Worm (Caenorhabditis elegans): Measurements from ENCODE around the gene C50D2.2.
A peak's percentile ranks its signal among the peaks of the same experiment; 100 is the strongest.

The C50D2.2 gene

DNA sequence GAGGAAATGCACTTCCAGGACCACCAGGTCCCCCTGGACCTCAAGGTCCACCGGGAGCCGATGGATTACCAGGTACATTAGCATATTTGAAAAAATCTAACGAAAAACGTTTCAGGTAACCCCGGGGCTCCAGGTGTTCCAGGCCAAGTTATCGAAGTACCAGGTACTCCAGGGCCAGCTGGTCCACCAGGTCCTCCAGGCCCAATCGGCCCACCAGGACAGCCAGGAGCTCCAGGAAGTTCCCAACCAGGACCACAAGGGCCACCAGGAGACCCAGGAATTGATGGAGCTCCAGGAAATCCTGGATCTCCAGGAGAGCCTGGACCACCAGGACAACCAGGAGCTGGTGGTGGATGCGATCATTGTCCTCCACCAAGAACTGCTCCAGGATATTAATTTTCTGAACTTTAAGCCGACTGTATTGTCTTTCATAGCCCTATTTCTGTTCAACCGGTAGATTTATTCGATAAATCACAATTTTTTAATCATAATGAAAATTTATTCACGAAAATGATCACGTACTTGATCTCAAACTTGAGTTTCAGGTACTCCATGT lies 3.6 kb upstream of the C50D2.2 start:
- TF ChIP-seq lin-15B (tag; optimal IDR thresholded peaks at IDR 0.05) (no peak), nhr-77 (tag; optimal IDR thresholded peaks at IDR 0.05) (no peak), unc-62 (GFP tag; optimal IDR thresholded peaks at IDR 0.05) (no peak), fkh-2 (tag; optimal IDR thresholded peaks at IDR 0.05) (no peak), nhr-11 (tag; optimal IDR thresholded peaks at IDR 0.05) (no peak), lsy-12 (tag; optimal IDR thresholded peaks at IDR 0.05) (no peak), nhr-67 (tag; optimal IDR thresholded peaks at IDR 0.05) (no peak)

- TF ChIP-seq nfya-1 (tag; optimal IDR thresholded peaks at IDR 0.05; ENCODE audit: insufficient read depth), result no peak
Measured at ce11 chrII:105889-106288, 3.1 kb upstream of the C50D2.2 start, which contains the start of gene txt-1. TSS of gene txt-1 (plus strand) at chrII:106189.

DNA sequence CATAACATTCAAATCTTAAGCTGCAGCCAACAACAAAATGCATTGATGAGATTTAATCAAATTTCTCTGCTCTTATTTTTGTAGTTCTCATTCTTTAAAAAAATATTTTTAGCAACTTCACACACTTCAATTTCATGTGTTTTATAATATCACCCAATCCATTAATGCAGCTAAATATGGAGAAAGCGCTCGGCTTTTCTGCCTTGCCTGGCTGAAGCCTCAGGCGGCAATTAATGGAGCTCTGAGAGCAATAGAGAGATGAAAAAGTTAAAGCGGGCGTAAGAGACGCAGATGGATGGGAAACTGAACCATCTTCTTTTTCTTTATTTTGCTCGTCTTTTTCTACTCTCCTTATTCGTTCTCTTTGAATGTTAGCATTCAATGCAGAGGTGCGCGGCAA lies 1.3 kb upstream of the C50D2.2 start:
- TF ChIP-seq lin-39 (tag; optimal IDR thresholded peaks at IDR 0.05) (no peak), hmg-11 (tag; optimal IDR thresholded peaks at IDR 0.05) (no peak), ceh-28 (tag; optimal IDR thresholded peaks at IDR 0.05) (no peak), lin-15B (tag; optimal IDR thresholded peaks at IDR 0.05) (no peak), unc-62 (GFP tag; optimal IDR thresholded peaks at IDR 0.05) (no peak), mml-1 (tag; optimal IDR thresholded peaks at IDR 0.05) (no peak), nhr-237 (tag; optimal IDR thresholded peaks at IDR 0.05) (no peak), sea-2 (GFP tag; optimal IDR thresholded peaks at IDR 0.05) (no peak), jun-1 (tag; optimal IDR thresholded peaks at IDR 0.05) (no peak), egl-5 (tag; optimal IDR thresholded peaks at IDR 0.05) (no peak), ZK546.5 (tag; optimal IDR thresholded peaks at IDR 0.05) (no peak), nhr-23 (tag; optimal IDR thresholded peaks at IDR 0.05) (no peak), elt-3 (tag; optimal IDR thresholded peaks at IDR 0.05) (no peak), ztf-11 (tag; optimal IDR thresholded peaks at IDR 0.05) (no peak), daf-12 (tag; optimal IDR thresholded peaks at IDR 0.05) (no peak)

DNA sequence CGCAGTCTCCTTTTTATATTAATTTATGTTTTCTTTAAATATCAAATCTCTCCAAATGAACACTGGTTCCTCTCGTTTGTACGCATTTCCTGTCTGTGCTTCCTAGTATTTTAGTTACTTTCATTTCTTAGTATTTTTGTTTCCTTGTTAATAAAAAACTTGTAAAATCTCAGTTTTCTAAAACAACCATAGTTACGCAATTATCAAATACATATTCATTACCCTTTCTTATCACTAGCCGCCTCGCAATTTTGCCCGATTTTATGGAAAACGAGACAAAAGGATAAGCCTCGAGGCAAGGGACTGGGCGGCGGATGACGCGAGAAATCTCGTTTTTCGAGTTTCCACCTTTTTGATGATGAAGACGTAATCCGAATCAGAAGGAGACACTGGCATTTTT lies 2.3 kb downstream of the C50D2.2 start, which contains the start of gene C50D2.1:
Gene C50D2.1 (plus strand): TSS at position 301 of the 400 bp plus-strand sequence.
- no peak for TF ChIP-seq egl-27 (tag; optimal IDR thresholded peaks at IDR 0.05)
- no peak for TF ChIP-seq zag-1 (tag; optimal IDR thresholded peaks at IDR 0.05)
- no peak for TF ChIP-seq eor-1 (tag; optimal IDR thresholded peaks at IDR 0.05)
- no peak for TF ChIP-seq tbx-2 (tag; optimal IDR thresholded peaks at IDR 0.05)
- TF ChIP-seq ZK546.5 (tag; optimal IDR thresholded peaks at IDR 0.05), result no peak
- TF ChIP-seq nhr-25 (tag; optimal IDR thresholded peaks at IDR 0.05), result no peak
- no peak for TF ChIP-seq nhr-11 (tag; optimal IDR thresholded peaks at IDR 0.05)
- TF ChIP-seq daf-12 (tag; optimal IDR thresholded peaks at IDR 0.05), result no peak
- no peak for TF ChIP-seq mdl-1 (tag; optimal IDR thresholded peaks at IDR 0.05)
- no peak for TF ChIP-seq pha-4 (tag; optimal IDR thresholded peaks at IDR 0.05)
- no peak for TF ChIP-seq fkh-10 (GFP tag; optimal IDR thresholded peaks at IDR 0.05)

DNA sequence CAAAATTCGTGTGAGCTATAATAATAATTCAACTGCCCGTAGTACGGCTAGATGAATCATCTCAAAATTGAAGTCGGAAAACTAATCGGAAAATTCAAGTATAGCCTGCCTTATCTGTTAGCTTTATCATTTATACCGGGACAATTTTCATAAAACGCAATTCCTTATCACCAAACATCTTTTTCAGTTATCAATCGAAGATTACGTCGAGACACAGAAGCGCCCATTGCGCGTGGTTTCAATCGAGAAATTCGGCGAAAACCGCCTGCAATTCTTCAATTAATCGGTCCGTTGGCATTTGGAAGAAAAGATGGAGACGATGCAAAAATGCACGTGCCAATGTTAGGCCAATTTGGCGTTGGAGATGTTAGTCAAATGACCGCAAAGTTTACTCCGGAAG lies 3.3 kb downstream of the C50D2.2 start:
- TF ChIP-seq nfya-1 (tag; optimal IDR thresholded peaks at IDR 0.05; ENCODE audit: insufficient read depth) (no peak), elt-2 (tag; optimal IDR thresholded peaks at IDR 0.05) (peak; percentile 15), zag-1 (tag; optimal IDR thresholded peaks at IDR 0.05) (no peak), egl-27 (tag; optimal IDR thresholded peaks at IDR 0.05) (no peak), hmg-11 (tag; optimal IDR thresholded peaks at IDR 0.05) (no peak), nhr-25 (tag; optimal IDR thresholded peaks at IDR 0.05) (peak; percentile 22), lin-15B (tag; optimal IDR thresholded peaks at IDR 0.05) (no peak)

DNA sequence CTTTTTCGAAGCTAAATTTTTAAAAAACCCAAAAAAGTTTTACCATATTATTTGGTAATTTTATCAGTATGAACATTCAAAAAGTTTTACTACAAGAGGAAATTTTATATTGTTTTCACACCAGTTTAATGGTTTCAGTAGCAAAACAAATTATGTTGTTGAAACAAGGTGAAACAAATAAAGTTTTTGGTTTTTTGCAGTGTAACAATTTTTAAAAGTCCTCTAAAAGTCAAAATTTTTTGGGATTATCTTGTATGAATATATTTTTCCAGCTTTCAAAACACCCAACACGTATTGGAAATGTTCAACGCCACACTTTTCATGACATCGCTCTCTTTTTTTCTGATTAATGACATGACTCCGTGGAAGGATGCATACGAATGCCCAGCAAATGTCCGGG lies 8.0 kb downstream of the C50D2.2 start, which contains the start of gene srt-54:
Gene srt-54 (plus strand): TSS at position 301 of the 400 bp plus-strand sequence.
- TF ChIP-seq unc-62 (GFP tag; optimal IDR thresholded peaks at IDR 0.05), result no peak
- TF ChIP-seq ceh-28 (tag; optimal IDR thresholded peaks at IDR 0.05), result no peak
- TF ChIP-seq lin-39 (tag; optimal IDR thresholded peaks at IDR 0.05), result no peak
- no peak for TF ChIP-seq nfya-1 (tag; optimal IDR thresholded peaks at IDR 0.05; ENCODE audit: insufficient read depth)
- no peak for TF ChIP-seq snpc-4 (tag; optimal IDR thresholded peaks at IDR 0.05)
- no peak for TF ChIP-seq R02D3.7 (tag; optimal IDR thresholded peaks at IDR 0.05)
- no peak for TF ChIP-seq mdl-1 (tag; optimal IDR thresholded peaks at IDR 0.05)
- TF ChIP-seq jun-1 (tag; optimal IDR thresholded peaks at IDR 0.05), result no peak
- TF ChIP-seq nhr-43 (tag; optimal IDR thresholded peaks at IDR 0.05; ENCODE audit: poor library complexity, severe bottlenecking), result no peak
- no peak for TF ChIP-seq ztf-4 (tag; optimal IDR thresholded peaks at IDR 0.05)
- TF ChIP-seq fkh-2 (tag; optimal IDR thresholded peaks at IDR 0.05), result no peak
- no peak for TF ChIP-seq mml-1 (tag; optimal IDR thresholded peaks at IDR 0.05)
